Worm (Caenorhabditis elegans): ENCODE measurements around the gene pat-4.

Gene pat-4

DNA sequence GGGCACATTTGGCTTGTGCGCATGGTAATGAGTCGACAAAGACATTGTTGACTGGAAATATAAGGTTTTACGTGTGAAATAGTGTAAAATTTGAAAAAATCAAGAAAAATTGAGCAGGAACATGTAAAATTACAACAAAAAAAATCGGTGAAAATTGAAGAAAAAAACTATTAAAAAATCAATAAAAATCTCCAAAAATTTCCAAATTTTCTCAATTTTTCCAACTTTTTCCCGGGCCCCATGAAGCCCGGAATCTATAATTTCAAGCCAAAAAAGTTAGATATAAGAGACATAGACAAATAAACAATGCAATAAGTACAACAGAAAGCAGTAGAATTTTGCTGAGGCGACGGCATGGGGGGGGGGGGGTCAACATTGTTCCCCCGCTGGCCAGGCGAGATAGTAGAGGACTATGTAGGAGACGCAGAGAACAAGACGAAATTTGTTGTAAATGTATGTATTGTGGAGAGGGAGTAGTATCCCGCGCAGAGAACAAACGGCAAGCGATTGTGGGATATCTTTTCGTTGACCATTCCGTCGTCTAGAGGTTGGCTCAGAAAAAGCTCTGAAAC, at the start of gene pat-4 (continued):
- TF ChIP-seq daf-16 (GFP tag; optimal IDR thresholded peaks at IDR 0.05) (no peak), daf-16 (tag; optimal IDR thresholded peaks at IDR 0.05) (peak; percentile 21), ceh-32 (tag; optimal IDR thresholded peaks at IDR 0.05; ENCODE audit: poor library complexity) (no peak), nhr-42 (GFP tag; IDR thresholded peaks at IDR 0.05) (no peak), ceh-20 (GFP tag; IDR thresholded peaks at IDR 0.05) (no peak), F37D6.2 (tag; optimal IDR thresholded peaks at IDR 0.05) (no peak), sdz-12 (GFP tag; optimal IDR thresholded peaks at IDR 0.05) (no peak), jun-1 (tag; optimal IDR thresholded peaks at IDR 0.05) (no peak), aha-1 (tag) (peak; percentile 16), Y5F2A.4 (GFP tag; optimal IDR thresholded peaks at IDR 0.05) (no peak), mes-2 (tag; optimal IDR thresholded peaks at IDR 0.05; ENCODE audit: poor library complexity, severe bottlenecking) (peak; percentile 33)

DNA sequence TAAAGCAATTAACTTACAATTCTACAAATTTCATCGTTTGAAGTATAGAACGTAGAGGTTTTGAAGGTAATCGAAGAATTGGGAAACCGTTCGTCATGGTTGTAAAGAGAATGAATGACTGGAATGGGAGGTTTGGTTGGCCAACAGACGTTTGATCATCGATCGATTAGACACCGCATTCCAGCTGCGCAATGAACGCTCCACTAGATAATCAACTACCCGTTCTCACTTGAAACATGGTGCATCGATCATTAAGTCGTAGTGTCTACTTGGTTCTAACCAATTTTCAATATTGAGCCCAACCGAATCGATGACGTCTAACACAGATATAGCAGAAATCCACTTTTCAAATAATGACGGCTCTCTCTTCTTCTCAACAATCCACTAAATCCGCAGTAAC, 48.5 kb upstream of the pat-4 start, which contains the start of gene fbxb-82:
fbxb-82 (minus strand) TSS at position 101 of the 400 bp plus-strand sequence.
- TF ChIP-seq php-3 (GFP tag; IDR thresholded peaks at IDR 0.05) (no peak), spr-3 (GFP tag; optimal IDR thresholded peaks at IDR 0.05) (no peak), lin-13 (GFP tag; optimal IDR thresholded peaks at IDR 0.05) (no peak), snpc-4 (tag; optimal IDR thresholded peaks at IDR 0.05) (no peak), Y105C5A.15 (GFP tag; IDR thresholded peaks at IDR 0.05) (no peak), hlh-30 (tag; optimal IDR thresholded peaks at IDR 0.05; ENCODE audit: insufficient read depth) (no peak), nhr-41 (GFP tag; IDR thresholded peaks at IDR 0.05) (no peak), aly-2 (tag; optimal IDR thresholded peaks at IDR 0.05) (no peak), lin-1 (GFP tag; IDR thresholded peaks at IDR 0.05) (no peak), F44E2.7 (GFP tag; IDR thresholded peaks at IDR 0.05) (no peak), ctbp-1 (GFP tag; IDR thresholded peaks at IDR 0.05) (no peak), lir-3 (tag; optimal IDR thresholded peaks at IDR 0.05) (no peak), F49E8.2 (tag; optimal IDR thresholded peaks at IDR 0.05; ENCODE audit: borderline replicate concordance) (no peak), madf-5 (GFP tag; IDR thresholded peaks at IDR 0.05) (no peak), set-16 (GFP tag; IDR thresholded peaks at IDR 0.05) (no peak), ztf-11 (tag; optimal IDR thresholded peaks at IDR 0.05) (no peak), F10B5.3 (tag; optimal IDR thresholded peaks at IDR 0.05) (no peak), fkh-10 (GFP tag; optimal IDR thresholded peaks at IDR 0.05) (no peak), ceh-20 (GFP tag; IDR thresholded peaks at IDR 0.05) (no peak)

DNA sequence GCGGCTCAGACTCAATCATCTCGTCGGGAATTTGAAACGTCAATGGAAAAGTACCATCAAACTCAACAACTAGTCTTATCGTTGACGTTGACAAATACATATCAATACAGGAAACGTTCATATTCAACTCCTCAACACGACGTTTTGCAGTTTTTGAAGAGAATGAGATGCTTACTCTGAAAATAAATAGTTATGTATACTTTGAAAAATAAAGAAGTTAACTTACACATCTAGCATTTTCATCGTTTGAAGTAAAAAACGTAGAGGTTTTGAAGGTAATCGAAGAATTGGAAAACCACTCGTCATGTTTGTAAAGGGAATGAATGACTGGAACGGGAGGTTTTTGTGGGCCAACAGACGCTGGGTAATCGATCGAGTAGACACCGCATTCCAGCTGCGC, 46.3 kb upstream of the pat-4 start, which contains the start of gene fbxb-81:
fbxb-81 (minus strand) TSS at position 314 of the 400 bp plus-strand sequence.
- TF ChIP-seq unc-62 (GFP tag; optimal IDR thresholded peaks at IDR 0.05 in 1 of 2), result peak in 1 of 2 experiments; percentile 94
- no peak for TF ChIP-seq unc-62 (tag; optimal IDR thresholded peaks at IDR 0.05)
- TF ChIP-seq Y105C5A.15 (GFP tag; IDR thresholded peaks at IDR 0.05), result no peak

DNA sequence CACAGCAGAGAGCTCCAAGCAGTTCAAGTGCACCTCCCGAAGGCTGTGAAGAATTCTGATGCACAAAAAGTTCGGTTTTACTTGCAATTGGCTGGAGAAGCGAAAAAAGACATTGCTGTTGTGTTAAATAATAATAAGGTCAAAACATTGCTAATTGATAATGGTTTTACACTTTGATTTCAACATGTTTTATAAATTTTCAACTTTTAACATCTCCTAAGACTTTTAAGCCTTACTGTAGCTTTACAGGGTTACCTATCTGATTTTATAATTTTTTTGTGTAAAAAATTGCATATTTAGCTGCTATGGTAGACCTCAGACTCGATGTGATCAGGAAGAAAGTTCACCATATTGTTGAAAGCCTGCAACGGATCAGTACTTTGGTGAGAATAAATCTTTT, 39.6 kb upstream of the pat-4 start, which contains the start of gene pals-25:
pals-25 (plus strand) TSS at position 301 of the 400 bp plus-strand sequence.
- no peak for TF ChIP-seq lir-3 (tag; optimal IDR thresholded peaks at IDR 0.05)
- no peak for TF ChIP-seq ztf-7 (tag; optimal IDR thresholded peaks at IDR 0.05)
- TF ChIP-seq dmd-6 (GFP tag; IDR thresholded peaks at IDR 0.05), result no peak

DNA sequence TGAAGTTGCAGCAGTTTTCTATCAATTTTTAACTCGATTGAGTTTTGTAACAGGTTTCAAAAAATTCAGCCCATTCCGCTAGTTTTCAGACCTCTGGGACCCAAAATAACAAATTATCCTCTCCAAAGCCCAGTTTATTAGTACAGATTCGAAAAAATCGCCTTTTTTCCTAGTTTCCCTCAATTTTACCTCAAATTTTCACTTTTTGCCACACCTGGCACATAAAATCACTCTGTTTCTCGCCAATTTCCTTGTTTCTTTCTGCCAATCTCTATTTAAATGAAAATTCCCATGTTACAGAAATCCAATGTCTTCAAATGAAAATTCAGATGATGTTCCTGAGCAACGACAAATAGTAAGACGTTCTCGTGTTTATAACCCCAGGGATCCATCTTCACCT, 37.5 kb upstream of the pat-4 start, which contains the start of gene pals-22:
pals-22 (plus strand) TSS at position 301 of the 400 bp plus-strand sequence.
- no peak for TF ChIP-seq vab-7 (GFP tag; IDR thresholded peaks at IDR 0.05)
- no peak for TF ChIP-seq zip-11 (GFP tag; IDR thresholded peaks at IDR 0.05)
- TF ChIP-seq ceh-28 (tag; optimal IDR thresholded peaks at IDR 0.05), result no peak
- TF ChIP-seq lin-38 (GFP tag; IDR thresholded peaks at IDR 0.05), result no peak
- no peak for TF ChIP-seq T26A8.4 (GFP tag; IDR thresholded peaks at IDR 0.05)

Data from whole organism, L4 larva.